Fruit fly (Drosophila melanogaster): ENCODE measurements around the gene CG14304.

DNA sequence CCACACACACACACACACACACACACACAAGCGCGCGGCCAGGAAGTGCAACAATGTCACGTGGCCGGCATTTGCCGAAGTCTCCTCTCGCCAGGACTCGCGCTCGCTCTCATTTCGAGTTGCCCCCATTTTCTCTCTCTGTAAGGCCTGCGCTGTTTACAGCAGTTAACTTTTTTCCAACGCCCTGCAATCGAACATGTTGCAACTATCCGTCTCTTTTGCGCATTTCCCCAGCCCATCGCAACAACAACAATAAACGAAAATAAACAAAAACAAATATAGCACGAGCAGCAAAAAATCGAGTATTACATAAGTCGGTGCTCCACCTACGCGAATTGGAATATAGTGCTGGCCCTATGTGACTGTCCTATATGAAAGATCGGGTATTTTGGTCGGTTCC is 74.2 kb downstream of the CG14304 start:
- TF ChIP-seq CG8478 (optimal IDR thresholded peaks at IDR 0.05), result no peak
- no peak for TF ChIP-seq CTCF (optimal IDR thresholded peaks at IDR 0.05)
